Worm (Caenorhabditis elegans): ENCODE data around the gene Y39A1A.21.

- TF ChIP-seq tab-1 (GFP tag; IDR thresholded peaks at IDR 0.05) (no peak), ref-1 (GFP tag; conservative IDR thresholded peaks at IDR 0.05) (no peak), T22C8.4 (GFP tag; IDR thresholded peaks at IDR 0.05) (no peak), flt-1 (GFP tag; IDR thresholded peaks at IDR 0.05) (no peak), ztf-23 (GFP tag; IDR thresholded peaks at IDR 0.05) (no peak), klf-2 (GFP tag; conservative IDR thresholded peaks at IDR 0.05) (no peak), med-1 (GFP tag; optimal IDR thresholded peaks at IDR 0.05; ENCODE audit: insufficient read depth) (no peak), ztf-29 (GFP tag; IDR thresholded peaks at IDR 0.05) (no peak)
Observed at ce11 chrIII:10738081-10738480, 31.3 kb upstream of the Y39A1A.21 start.
